Fruit fly (Drosophila melanogaster): ENCODE data around the gene CG34260.

dm6 chr3L:20752964-20753363 is 39.1 kb downstream of the CG34260 start:
- TF ChIP-seq CG7101 (tag; optimal IDR thresholded peaks at IDR 0.05) (no peak), CG14711 (tag; optimal IDR thresholded peaks at IDR 0.05) (no peak), kay (GFP tag; ENCODE audit: borderline replicate concordance) (no peak), bab1 (GFP tag; optimal IDR thresholded peaks at IDR 0.05) (no peak), CG5204 (GFP tag; optimal IDR thresholded peaks at IDR 0.05) (no peak), toe (GFP tag; optimal IDR thresholded peaks at IDR 0.05) (no peak), Mnt (GFP tag; optimal IDR thresholded peaks at IDR 0.05) (no peak)

Measured in whole organism, adult.